Worm (Caenorhabditis elegans) whole organism, L2 larva: ENCODE measurements around the gene F13H6.5.

Experiments
- crh-2 ChIP-seq: sonication (generic microtip); optimal IDR thresholded peaks from 2 replicates; lab custom pipeline; 2017; ENCODE audit warnings: missing biosample characterization, missing genetic modification characterization
- egl-27 ChIP-seq: sonication (generic microtip); optimal IDR thresholded peaks from 3 replicates; lab custom pipeline; 2017; ENCODE audit warnings: missing biosample characterization, missing genetic modification reagents, missing genetic modification characterization
- lsy-2 ChIP-seq, 2 experiments: fragments of 150-350 bp in 1 of 2; sonication (generic microtip) in 1 of 2; optimal IDR thresholded peaks; 2 replicates each; lab custom pipeline; 2014 to 2017; ENCODE audit warnings: missing biosample characterization in 2 of 2, missing genetic modification characterization in 2 of 2
- mdl-1 ChIP-seq, 2 experiments: fragments of 150-350 bp in 1 of 2; sonication (generic microtip) in 1 of 2; optimal IDR thresholded peaks; 2 replicates each; lab custom pipeline; 2017; ENCODE audit warnings: missing biosample characterization in 2 of 2, missing genetic modification characterization in 2 of 2
- nhr-11 ChIP-seq: fragments of 150-350 bp; optimal IDR thresholded peaks from 2 replicates; lab custom pipeline; 2014; ENCODE audit warnings: missing biosample characterization, missing genetic modification characterization
- nhr-12 ChIP-seq: fragments of 150-350 bp; optimal IDR thresholded peaks from 2 replicates; lab custom pipeline; 2014; ENCODE audit warnings: missing biosample characterization, missing genetic modification characterization
- nhr-21 ChIP-seq: fragments of 150-350 bp; optimal IDR thresholded peaks from 2 replicates; lab custom pipeline; 2014; ENCODE audit warnings: missing biosample characterization, missing genetic modification characterization
- nhr-6 ChIP-seq: fragments of 150-350 bp; optimal IDR thresholded peaks from 2 replicates; lab custom pipeline; 2014; ENCODE audit warnings: missing biosample characterization, missing genetic modification characterization
- nhr-77 ChIP-seq: fragments of 150-350 bp; optimal IDR thresholded peaks from 2 replicates; lab custom pipeline; 2014; ENCODE audit warnings: missing biosample characterization, missing genetic modification characterization
- snpc-4 ChIP-seq: fragments of 150-350 bp; optimal IDR thresholded peaks from 2 replicates; lab custom pipeline; 2014; ENCODE audit warnings: missing biosample characterization, missing genetic modification characterization
- unc-55 ChIP-seq: fragments of 150-350 bp; sonication (generic microtip); optimal IDR thresholded peaks from 3 replicates; lab custom pipeline; 2014; ENCODE audit warnings: missing biosample characterization, missing genetic modification reagents, missing genetic modification characterization
- unc-62 ChIP-seq: fragments of 150-350 bp; optimal IDR thresholded peaks from 2 replicates; lab custom pipeline; 2014; ENCODE audit warnings: missing biosample characterization, missing genetic modification reagents, missing genetic modification characterization
- ztf-1 ChIP-seq: fragments of 200-800 bp; sonication (Bioruptor generic); conservative IDR thresholded peaks from 2 replicates; pipeline ENCODE4 v1.3.6; 2022; ENCODE audit warnings: missing genetic modification characterization, missing compliant biosample characterization
- ztf-11 ChIP-seq: sonication (generic microtip); optimal IDR thresholded peaks from 2 replicates; lab custom pipeline; 2017; ENCODE audit warnings: missing biosample characterization, missing genetic modification characterization

DNA sequence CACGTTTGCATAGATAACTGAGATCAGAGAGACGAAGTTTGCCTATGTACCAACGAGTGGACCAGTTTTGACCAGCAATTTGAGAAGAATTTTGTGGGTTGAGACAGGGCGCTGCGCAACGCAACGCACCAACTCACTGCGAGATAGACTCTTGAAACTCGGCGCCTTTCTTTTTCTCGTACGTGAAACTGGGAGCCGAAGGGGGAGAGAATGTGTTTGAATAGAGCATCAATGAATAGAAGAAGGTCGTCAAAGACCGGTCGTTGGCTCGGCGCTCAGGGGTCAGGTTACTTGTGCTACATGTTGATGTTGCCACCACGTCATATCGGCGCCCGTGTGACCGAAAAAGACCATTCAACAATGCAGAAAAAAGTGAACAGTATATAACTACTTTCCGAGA is 15.2 kb downstream of the F13H6.5 start:
- TF ChIP-seq nhr-11 (tag; lab: Kevin White, UChicago) (no peak), ztf-11 (tag; lab: Kevin White, UChicago) (no peak), crh-2 (tag; lab: Kevin White, UChicago) (no peak), nhr-6 (tag; lab: Kevin White, UChicago) (no peak), lsy-2 (tag; optimal IDR thresholded peaks at IDR 0.05; lab: Kevin White, UChicago) (no peak), nhr-21 (tag; lab: Kevin White, UChicago) (no peak), snpc-4 (tag; lab: Kevin White, UChicago) (no peak), egl-27 (tag; lab: Kevin White, UChicago) (no peak), nhr-77 (tag; lab: Kevin White, UChicago) (no peak), unc-55 (GFP tag; lab: Kevin White, UChicago) (no peak), mdl-1 (tag; optimal IDR thresholded peaks at IDR 0.05; lab: Kevin White, UChicago) (no peak), nhr-12 (tag; lab: Kevin White, UChicago) (no peak), unc-62 (no peak), ztf-1 (GFP tag; lab: Robert Waterston, UW) (no peak)
